Fruit fly (Drosophila melanogaster): ENCODE measurements around the gene sina.

dm6 chr3L:16886179-16886930 is 32.8 kb downstream of the sina start:
- TF ChIP-seq Dll (optimal IDR thresholded peaks at IDR 0.05) = no peak
- TF ChIP-seq pan (optimal IDR thresholded peaks at IDR 0.05) = no peak
- TF ChIP-seq usp (GFP tag; optimal IDR thresholded peaks at IDR 0.05) = no peak
- TF ChIP-seq psq (optimal IDR thresholded peaks at IDR 0.05) = no peak
- TF ChIP-seq CG8478 (optimal IDR thresholded peaks at IDR 0.05) = no peak
